Fruit fly (Drosophila melanogaster): ENCODE results near the gene smal.

Gene smal

dm6 chr2L:6239286-6239685, 60.4 kb downstream of the smal start:
- TF ChIP-seq CG12605 (GFP tag; IDR thresholded peaks at IDR 0.05) (no peak), gl (tag; optimal IDR thresholded peaks at IDR 0.05) (no peak), Snoo (tag; optimal IDR thresholded peaks at IDR 0.05) (no peak), CG14655 (GFP tag; optimal IDR thresholded peaks at IDR 0.05) (no peak)

dm6 chr2L:6241037-6241436, 62.1 kb downstream of the smal start:
- no peak for TF ChIP-seq gl (tag; optimal IDR thresholded peaks at IDR 0.05)
- TF ChIP-seq fd96Ca (GFP tag; IDR thresholded peaks at IDR 0.05), result no peak
- TF ChIP-seq CG34367 (tag; optimal IDR thresholded peaks at IDR 0.05), result no peak

dm6 chr2L:6242026-6242425, 63.1 kb downstream of the smal start:
- no peak for TF ChIP-seq gl (tag; optimal IDR thresholded peaks at IDR 0.05)
- TF ChIP-seq CG4496 (GFP tag; IDR thresholded peaks at IDR 0.05), result no peak
- no peak for TF ChIP-seq Pif1A (GFP tag; optimal IDR thresholded peaks at IDR 0.05)
- no peak for TF ChIP-seq CG17806 (tag; optimal IDR thresholded peaks at IDR 0.05)
- TF ChIP-seq Snoo (tag; optimal IDR thresholded peaks at IDR 0.05), result no peak
- no peak for TF ChIP-seq fd96Ca (GFP tag; IDR thresholded peaks at IDR 0.05)
- no peak for TF ChIP-seq CG9948 (tag; optimal IDR thresholded peaks at IDR 0.05)
- TF ChIP-seq CG32121 (GFP tag; IDR thresholded peaks at IDR 0.05), result no peak
- no peak for TF ChIP-seq CG13204 (GFP tag; optimal IDR thresholded peaks at IDR 0.05)
- TF ChIP-seq Ets98B (GFP tag; IDR thresholded peaks at IDR 0.05), result no peak
- TF ChIP-seq CG10348 (GFP tag; IDR thresholded peaks at IDR 0.05), result no peak
- no peak for TF ChIP-seq CG34367 (tag; optimal IDR thresholded peaks at IDR 0.05)
- no peak for TF ChIP-seq EcR (GFP tag; optimal IDR thresholded peaks at IDR 0.05)
- TF ChIP-seq CG8301 (tag; optimal IDR thresholded peaks at IDR 0.05), result no peak
- TF ChIP-seq CG14655 (GFP tag; optimal IDR thresholded peaks at IDR 0.05), result no peak
- no peak for TF ChIP-seq D1 (tag; optimal IDR thresholded peaks at IDR 0.05)

dm6 chr2L:6249421-6249820, 70.5 kb downstream of the smal start:
- TF ChIP-seq CG14655 (GFP tag; optimal IDR thresholded peaks at IDR 0.05) (no peak), CG34367 (tag; optimal IDR thresholded peaks at IDR 0.05) (no peak), CG15710 (tag; optimal IDR thresholded peaks at IDR 0.05) (no peak), CG8159 (tag; optimal IDR thresholded peaks at IDR 0.05) (no peak), CG17806 (tag; optimal IDR thresholded peaks at IDR 0.05) (no peak), CG4496 (GFP tag; IDR thresholded peaks at IDR 0.05) (no peak), Pif1A (GFP tag; optimal IDR thresholded peaks at IDR 0.05) (no peak), rn (GFP tag; IDR thresholded peaks at IDR 0.05) (no peak), CG32121 (GFP tag; IDR thresholded peaks at IDR 0.05) (no peak), CG8301 (tag; optimal IDR thresholded peaks at IDR 0.05) (no peak), gl (tag; optimal IDR thresholded peaks at IDR 0.05) (no peak), CG9948 (tag; optimal IDR thresholded peaks at IDR 0.05) (no peak), fd96Ca (GFP tag; IDR thresholded peaks at IDR 0.05) (no peak), CG10348 (GFP tag; IDR thresholded peaks at IDR 0.05) (no peak), Pif1B (GFP tag; optimal IDR thresholded peaks at IDR 0.05) (no peak), CG12605 (GFP tag; IDR thresholded peaks at IDR 0.05) (no peak), CG13204 (GFP tag; optimal IDR thresholded peaks at IDR 0.05) (no peak), Snoo (tag; optimal IDR thresholded peaks at IDR 0.05) (no peak), D1 (tag; optimal IDR thresholded peaks at IDR 0.05) (no peak)

dm6 chr2L:6252258-6253004, 73.5 kb downstream of the smal start:
- TF ChIP-seq CG32121 (GFP tag; IDR thresholded peaks at IDR 0.05) (no peak), Snoo (tag; optimal IDR thresholded peaks at IDR 0.05) (no peak), rn (GFP tag; IDR thresholded peaks at IDR 0.05) (no peak), Ets98B (GFP tag; IDR thresholded peaks at IDR 0.05) (no peak), CG4496 (GFP tag; IDR thresholded peaks at IDR 0.05) (0 out of 3 replicates have a peak, but pooled peaks have one; percentile 38), Pif1A (GFP tag; optimal IDR thresholded peaks at IDR 0.05) (peak; percentile 17), fd96Ca (GFP tag; IDR thresholded peaks at IDR 0.05) (no peak; the same call in 2 of the 3 replicates), CG10348 (GFP tag; IDR thresholded peaks at IDR 0.05) (no peak), CG34367 (tag; optimal IDR thresholded peaks at IDR 0.05) (no peak), CG15710 (tag; optimal IDR thresholded peaks at IDR 0.05) (no peak), CG8301 (tag; optimal IDR thresholded peaks at IDR 0.05) (no peak), CG14655 (GFP tag; optimal IDR thresholded peaks at IDR 0.05) (no peak), CG17806 (tag; optimal IDR thresholded peaks at IDR 0.05) (no peak), CG9948 (tag; optimal IDR thresholded peaks at IDR 0.05) (no peak), D1 (tag; optimal IDR thresholded peaks at IDR 0.05) (no peak), gl (tag; optimal IDR thresholded peaks at IDR 0.05) (no peak), EcR (GFP tag; optimal IDR thresholded peaks at IDR 0.05) (no peak)

dm6 chr2L:6253005-6253353, 74.0 kb downstream of the smal start, which contains the start of gene Ddr:
Gene Ddr, plus strand, starts transcription at chr2L:6253123.
- TF ChIP-seq CG8301 (tag; optimal IDR thresholded peaks at IDR 0.05), result no peak
- peak; percentile 9 for TF ChIP-seq CG13204 (GFP tag; optimal IDR thresholded peaks at IDR 0.05)
- TF ChIP-seq CG12605 (GFP tag; IDR thresholded peaks at IDR 0.05), result 0 out of 2 replicates have a peak, but pooled peaks have one; percentile 41

- TF ChIP-seq CG13204 (GFP tag; optimal IDR thresholded peaks at IDR 0.05), result no peak
- TF ChIP-seq CG8159 (tag; optimal IDR thresholded peaks at IDR 0.05), result no peak
Measured at dm6 chr2L:6255488-6255887, 76.6 kb downstream of the smal start, which contains the start of gene AANATL2. Gene AANATL2, plus strand, starts transcription at chr2L:6255859.

Measured in whole organism, pupa.